Worm (Caenorhabditis elegans) whole organism, L4 larva: ENCODE results near the gene srh-52.

Experiments
- T26A8.4 ChIP-seq: fragments of 200-800 bp; sonication (Bioruptor generic); IDR thresholded peaks from 2 replicates; pipeline ENCODE4 v1.3.6; 2022; ENCODE audit warnings: missing genetic modification characterization, missing compliant biosample characterization
- Y105C5A.15 ChIP-seq: fragments of 200-800 bp; sonication (Bioruptor generic); IDR thresholded peaks from 2 replicates; pipeline ENCODE4 v1.3.6; 2022; ENCODE audit warnings: missing genetic modification characterization, missing compliant biosample characterization
- aly-2 ChIP-seq: sonication (generic microtip); optimal IDR thresholded peaks from 2 replicates; lab custom pipeline; 2018; ENCODE audit warnings: missing biosample characterization, missing genetic modification characterization
- ama-1 ChIP-seq: fragments of 150-350 bp; optimal IDR thresholded peaks from 2 replicates; lab custom pipeline; 2014; ENCODE audit warnings: inconsistent platforms, mixed read lengths
- ceh-62 ChIP-seq: sonication (generic microtip); optimal IDR thresholded peaks from 2 replicates; lab custom pipeline; 2017; ENCODE audit warnings: missing biosample characterization, missing genetic modification characterization
- ceh-82 ChIP-seq: sonication (generic microtip); optimal IDR thresholded peaks from 2 replicates; lab custom pipeline; 2017; ENCODE audit warnings: missing biosample characterization, missing genetic modification characterization
- dve-1 ChIP-seq: sonication (generic microtip); optimal IDR thresholded peaks from 2 replicates; lab custom pipeline; 2017; ENCODE audit warnings: antibody characterized with exemption, mild to moderate bottlenecking, missing genetic modification characterization, missing compliant biosample characterization; ENCODE audit not compliant: insufficient read depth
- egl-43 ChIP-seq: fragments of 200-800 bp; sonication (Bioruptor generic); IDR thresholded peaks from 2 replicates; pipeline ENCODE4 v1.3.6; 2022; ENCODE audit warnings: missing genetic modification reagents, missing genetic modification characterization, missing compliant biosample characterization
- hlh-30 ChIP-seq: sonication (generic microtip); optimal IDR thresholded peaks from 2 replicates; lab custom pipeline; 2017; ENCODE audit warnings: antibody characterized with exemption, mild to moderate bottlenecking, missing genetic modification characterization, missing compliant biosample characterization; ENCODE audit not compliant: insufficient read depth
- jun-1 ChIP-seq: fragments of 150-350 bp; optimal IDR thresholded peaks from 2 replicates; lab custom pipeline; 2014; ENCODE audit warnings: missing biosample characterization, missing genetic modification reagents, missing genetic modification characterization
- mep-1 ChIP-seq: fragments of 150-350 bp; sonication (generic microtip); optimal IDR thresholded peaks from 3 replicates; lab custom pipeline; 2014; ENCODE audit warnings: missing biosample characterization, missing genetic modification characterization

DNA sequence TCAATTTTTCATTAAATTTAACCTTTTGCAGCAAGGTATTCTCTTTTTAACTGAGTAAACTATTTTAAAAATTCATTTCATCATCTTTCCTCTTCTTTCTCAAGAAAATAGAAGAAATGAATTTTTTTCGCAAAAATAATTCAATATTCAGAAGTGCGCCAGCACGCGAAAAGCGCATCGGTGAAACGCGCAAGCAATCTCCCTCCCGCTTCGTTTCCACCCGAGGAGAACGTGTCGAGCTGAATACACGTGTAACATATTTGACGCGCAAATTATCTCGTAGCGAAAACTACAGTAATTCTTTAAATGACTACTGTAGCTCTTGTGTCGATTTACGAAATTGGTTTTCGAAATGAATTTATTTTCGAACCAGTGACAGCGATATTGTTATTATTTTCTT, 15.9 kb upstream of the srh-52 start:
- TF ChIP-seq aly-2 (tag; lab: Kevin White, UChicago): no peak
- no peak for TF ChIP-seq ceh-82 (tag; lab: Kevin White, UChicago)
- no peak for TF ChIP-seq ceh-62 (tag; lab: Kevin White, UChicago)
- no peak for TF ChIP-seq hlh-30 (tag; lab: Kevin White, UChicago)
- TF ChIP-seq ama-1: no peak
- TF ChIP-seq jun-1 (tag; lab: Kevin White, UChicago): no peak
- no peak for TF ChIP-seq mep-1 (tag; lab: Kevin White, UChicago)
- no peak for TF ChIP-seq dve-1 (tag; lab: Kevin White, UChicago)
- no peak for TF ChIP-seq egl-43 (GFP tag; lab: Robert Waterston, UW)
- no peak for TF ChIP-seq Y105C5A.15
- no peak for TF ChIP-seq T26A8.4 (GFP tag; lab: Robert Waterston, UW)
